Fruit fly (Drosophila melanogaster) S2 (cell line): ENCODE results near the gene Usp39.

ENCODE experiments used
- CG8478 ChIP-seq: fragments of >200 bp; optimal IDR thresholded peaks from 2 replicates; lab custom pipeline; 2018
- CTCF ChIP-seq, 2 experiments: fragments of >200 bp; optimal IDR thresholded peaks; 2 replicates each; lab custom pipeline; 2018

DNA sequence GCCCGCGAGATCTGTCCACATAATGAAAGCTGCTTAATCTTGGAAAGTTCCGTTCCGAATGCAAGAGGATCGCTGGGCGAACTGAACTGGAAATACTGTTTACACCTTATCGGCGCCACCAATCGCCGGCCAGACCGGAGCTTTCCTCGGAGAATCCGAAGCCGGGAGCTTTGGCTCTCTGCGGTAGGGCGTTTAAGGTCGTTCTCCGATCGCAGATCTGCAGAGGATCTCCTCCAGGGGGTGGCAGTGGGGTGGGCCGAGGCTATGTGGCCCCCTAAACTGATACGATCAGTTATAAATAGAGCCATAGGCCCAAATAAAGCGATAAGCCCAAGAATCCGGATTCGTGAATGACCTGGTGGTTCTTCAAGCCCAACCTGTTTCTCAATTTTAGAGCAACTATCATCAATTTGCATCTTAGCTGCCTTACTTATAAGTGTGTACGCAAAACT is 621 bp upstream of the Usp39 start, which contains the start of gene CG7322:
- no peak for TF ChIP-seq CG8478 (lab: Kevin White, UChicago)
- no peak for TF ChIP-seq CTCF (optimal IDR thresholded peaks at IDR 0.05; lab: Kevin White, UChicago)
